Fruit fly (Drosophila melanogaster): ENCODE results near the gene Osi10a.

DNA sequence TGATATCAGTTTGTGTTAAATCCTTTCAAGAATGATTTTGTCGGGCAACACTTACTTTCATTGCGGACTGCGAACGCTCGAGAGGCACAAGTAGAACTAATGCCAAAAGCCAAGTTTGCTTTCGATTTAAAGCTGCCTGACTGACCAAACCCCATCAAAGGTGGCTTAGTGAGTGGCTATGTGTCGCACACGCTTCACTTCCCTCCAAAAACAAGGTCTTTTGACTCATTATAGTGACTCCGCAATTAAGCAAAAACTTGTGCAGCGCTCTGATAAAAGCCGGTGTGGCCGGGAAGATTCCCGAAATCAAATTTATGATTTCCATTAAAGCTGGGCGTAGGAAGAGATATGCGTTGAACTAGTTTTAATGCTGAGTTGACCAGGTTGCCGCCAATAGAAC, 21.3 kb downstream of the Osi10a start, which contains the start of gene CG15597:
- TF ChIP-seq pan (optimal IDR thresholded peaks at IDR 0.05) (no peak), dl (GFP tag; optimal IDR thresholded peaks at IDR 0.05; ENCODE audit: insufficient read depth in 1 of 2, partially characterized antibody in 2 of 2) (no peak), foxo (GFP tag; optimal IDR thresholded peaks at IDR 0.05) (no peak), usp (GFP tag; optimal IDR thresholded peaks at IDR 0.05) (no peak), h (GFP tag; optimal IDR thresholded peaks at IDR 0.05) (no peak)

Measured in whole organism, wandering third instar larva.